Worm (Caenorhabditis elegans) whole organism, L4/young adult: ENCODE measurements around the gene hil-6.

Source experiments
- W03F9.2 ChIP-seq: fragments of 150-350 bp; optimal IDR thresholded peaks from 2 replicates; lab custom pipeline; 2014; ENCODE audit warnings: missing biosample characterization, missing genetic modification characterization
- dao-5 ChIP-seq: sonication (generic microtip); optimal IDR thresholded peaks from 2 replicates; lab custom pipeline; 2016; ENCODE audit warnings: missing genotype, missing genetic modification characterization, moderate library complexity, missing compliant biosample characterization
- him-1 ChIP-seq: sonication (generic microtip); optimal IDR thresholded peaks from 2 replicates; lab custom pipeline; 2016; ENCODE audit warnings: missing genotype, missing genetic modification reagents, missing genetic modification characterization, missing compliant biosample characterization

- TF ChIP-seq him-1 (no peak), dao-5 (tag; lab: Kevin White, UChicago) (no peak), W03F9.2 (tag; lab: Kevin White, UChicago) (no peak)
These were observed 3.6 kb downstream of the hil-6 start, which contains the start of gene srab-13 for ce11 chrV:2027787-2028186.
